Fruit fly (Drosophila melanogaster) whole organism, prepupa: ENCODE measurements around the gene Best4.
A peak's percentile ranks its signal among the peaks of the same experiment; 100 is the strongest.

Source experiments
- Blimp-1 ChIP-seq: fragments of 200-800 bp; sonication (Bioruptor generic); optimal IDR thresholded peaks from 3 replicates; lab custom pipeline; 2017; ENCODE audit warnings: missing biosample characterization, missing genetic modification characterization, mild to moderate bottlenecking, moderate library complexity, missing genetic modification reagents
- CG10631 ChIP-seq: fragments of 200-800 bp; sonication (Bioruptor generic); optimal IDR thresholded peaks from 2 replicates; lab custom pipeline; 2016; ENCODE audit warnings: missing biosample characterization, missing genetic modification characterization
- CG11762 ChIP-seq: fragments of 200-800 bp; sonication (Bioruptor generic); optimal IDR thresholded peaks from 3 replicates; lab custom pipeline; 2016; ENCODE audit warnings: missing biosample characterization, missing genetic modification characterization; ENCODE audit not compliant: insufficient read depth
- CG11902 ChIP-seq: fragments of 200-800 bp; sonication (Bioruptor generic); optimal IDR thresholded peaks from 3 replicates; lab custom pipeline; 2016; ENCODE audit warnings: missing biosample characterization, missing genetic modification characterization
- CG1621 ChIP-seq: fragments of 200-800 bp; sonication (Bioruptor generic); optimal IDR thresholded peaks from 3 replicates; lab custom pipeline; 2018; ENCODE audit warnings: missing biosample characterization, mild to moderate bottlenecking, missing genetic modification characterization
- CG16779 ChIP-seq: fragments of 200-800 bp; sonication (Bioruptor generic); optimal IDR thresholded peaks from 3 replicates; lab custom pipeline; 2017; ENCODE audit warnings: missing biosample characterization, mild to moderate bottlenecking, missing genetic modification characterization
- CG3032 ChIP-seq: fragments of 200-800 bp; optimal IDR thresholded peaks from 2 replicates; lab custom pipeline; 2019; ENCODE audit warnings: missing biosample characterization, mild to moderate bottlenecking, missing genetic modification characterization, moderate library complexity
- CG32006 ChIP-seq: fragments of 200-800 bp; sonication (Bioruptor generic); optimal IDR thresholded peaks from 3 replicates; lab custom pipeline; 2017; ENCODE audit warnings: missing biosample characterization, mild to moderate bottlenecking, missing genetic modification characterization
- CG34406 ChIP-seq: fragments of 200-800 bp; sonication (Bioruptor generic); optimal IDR thresholded peaks from 3 replicates; lab custom pipeline; 2016; ENCODE audit warnings: missing biosample characterization, missing genetic modification characterization
- CG3919 ChIP-seq: fragments of 200-800 bp; sonication (Bioruptor generic); optimal IDR thresholded peaks from 3 replicates; lab custom pipeline; 2016; ENCODE audit warnings: missing biosample characterization, missing genetic modification characterization
- CG4318 ChIP-seq: fragments of 200-800 bp; sonication (Bioruptor generic); optimal IDR thresholded peaks from 3 replicates; lab custom pipeline; 2017; ENCODE audit warnings: missing biosample characterization, mild to moderate bottlenecking, missing genetic modification characterization
- CG6163 ChIP-seq: fragments of 200-800 bp; sonication (Bioruptor generic); IDR thresholded peaks from 3 replicates; pipeline ENCODE4 v1.3.6; 2022; ENCODE audit warnings: missing biosample characterization, missing genetic modification characterization
- CG6276 ChIP-seq: fragments of 200-800 bp; sonication (Bioruptor generic); optimal IDR thresholded peaks from 2 replicates; lab custom pipeline; 2017; ENCODE audit warnings: missing biosample characterization, mild to moderate bottlenecking, missing genetic modification characterization
- CG6792 ChIP-seq: fragments of 200-800 bp; sonication (Bioruptor generic); optimal IDR thresholded peaks from 3 replicates; lab custom pipeline; 2016; ENCODE audit warnings: missing biosample characterization, missing genetic modification characterization
- CG6808 ChIP-seq: fragments of 200-800 bp; sonication (Bioruptor generic); optimal IDR thresholded peaks from 3 replicates; lab custom pipeline; 2017; ENCODE audit warnings: missing biosample characterization, missing genetic modification characterization, mild to moderate bottlenecking, moderate library complexity, missing genetic modification reagents
- CG7368 ChIP-seq: fragments of 200-800 bp; sonication (Bioruptor generic); optimal IDR thresholded peaks from 3 replicates; lab custom pipeline; 2016; ENCODE audit warnings: missing biosample characterization, missing genetic modification characterization
- CG8119 ChIP-seq: fragments of 200-800 bp; sonication (Bioruptor generic); IDR thresholded peaks from 3 replicates; pipeline ENCODE4 v1.3.6; 2022; ENCODE audit warnings: missing biosample characterization, missing genetic modification characterization
- CG8319 ChIP-seq: fragments of 200-800 bp; sonication (Bioruptor generic); optimal IDR thresholded peaks from 3 replicates; lab custom pipeline; 2016; ENCODE audit warnings: missing biosample characterization, missing genetic modification characterization
- Eip75B ChIP-seq: fragments of 200-800 bp; sonication (Bioruptor generic); optimal IDR thresholded peaks from 3 replicates; lab custom pipeline; 2016; ENCODE audit warnings: missing biosample characterization, missing genetic modification characterization
- Eip78C ChIP-seq: fragments of 200-800 bp; sonication (Bioruptor generic); peaks from one replicate; lab custom pipeline; 2016; ENCODE audit warnings: missing biosample characterization, missing genetic modification characterization
- Eip93F ChIP-seq: fragments of 200-800 bp; sonication (Bioruptor generic); optimal IDR thresholded peaks from 2 replicates; lab custom pipeline; 2016; ENCODE audit warnings: missing biosample characterization, mild to moderate bottlenecking, missing genetic modification characterization
- Ets96B ChIP-seq: fragments of 200-800 bp; optimal IDR thresholded peaks from 2 replicates; lab custom pipeline; 2019; ENCODE audit warnings: missing biosample characterization, mild to moderate bottlenecking, missing genetic modification characterization, moderate library complexity
- Gug ChIP-seq: fragments of 200-800 bp; sonication (Bioruptor generic); IDR thresholded peaks from 2 replicates; pipeline ENCODE4 v1.3.6; 2022; ENCODE audit warnings: missing biosample characterization, missing genetic modification characterization
- Hr38 ChIP-seq: sonication (Bioruptor generic); optimal IDR thresholded peaks from 2 replicates; lab custom pipeline; 2016; ENCODE audit warnings: missing biosample characterization, missing genetic modification characterization
- Lpt ChIP-seq: fragments of 200-800 bp; sonication (Bioruptor generic); optimal IDR thresholded peaks from 3 replicates; lab custom pipeline; 2016; ENCODE audit warnings: missing biosample characterization, missing genetic modification characterization
- Met ChIP-seq: fragments of 200-800 bp; sonication (Bioruptor generic); optimal IDR thresholded peaks from 3 replicates; lab custom pipeline; 2016; ENCODE audit warnings: missing biosample characterization, missing genetic modification characterization
- OdsH ChIP-seq: fragments of 200-800 bp; sonication (Bioruptor generic); optimal IDR thresholded peaks from 3 replicates; lab custom pipeline; 2016; ENCODE audit warnings: missing biosample characterization, missing genetic modification characterization
- Sox102F ChIP-seq: fragments of 200-800 bp; sonication (Bioruptor generic); optimal IDR thresholded peaks from 2 replicates; lab custom pipeline; 2016; ENCODE audit warnings: missing biosample characterization, mild to moderate bottlenecking, missing genetic modification characterization
- Sox14 ChIP-seq: fragments of 200-800 bp; sonication (Bioruptor generic); optimal IDR thresholded peaks from 3 replicates; lab custom pipeline; 2016; ENCODE audit warnings: missing biosample characterization, missing genetic modification characterization
- Sox15 ChIP-seq: fragments of 200-800 bp; sonication (Bioruptor generic); optimal IDR thresholded peaks from 3 replicates; lab custom pipeline; 2016; ENCODE audit warnings: missing biosample characterization, missing genetic modification characterization
- achi ChIP-seq: fragments of 200-800 bp; sonication (Bioruptor generic); optimal IDR thresholded peaks from 3 replicates; lab custom pipeline; 2016; ENCODE audit warnings: missing biosample characterization, missing genetic modification characterization
- acj6 ChIP-seq: fragments of 200-800 bp; sonication (Bioruptor generic); optimal IDR thresholded peaks from 3 replicates; lab custom pipeline; 2016; ENCODE audit warnings: missing biosample characterization, missing genetic modification characterization
- cyc ChIP-seq: fragments of 200-800 bp; sonication (Bioruptor generic); optimal IDR thresholded peaks from 3 replicates; lab custom pipeline; 2016; ENCODE audit warnings: missing biosample characterization, missing genetic modification characterization
- dac ChIP-seq: fragments of 200-800 bp; sonication (Bioruptor generic); optimal IDR thresholded peaks from 2 replicates; lab custom pipeline; 2017; ENCODE audit warnings: missing biosample characterization, mild to moderate bottlenecking, missing genetic modification characterization
- eg ChIP-seq: fragments of 200-800 bp; sonication (Bioruptor generic); IDR thresholded peaks from 3 replicates; pipeline ENCODE4 v1.3.6; 2022; ENCODE audit warnings: missing biosample characterization, missing genetic modification characterization
- esn ChIP-seq: fragments of 200-800 bp; sonication (Bioruptor generic); optimal IDR thresholded peaks from 2 replicates; lab custom pipeline; 2016; ENCODE audit warnings: missing biosample characterization, mild to moderate bottlenecking, missing genetic modification characterization, moderate library complexity
- fd59A ChIP-seq: fragments of 200-800 bp; sonication (Bioruptor generic); optimal IDR thresholded peaks from 2 replicates; lab custom pipeline; 2017; ENCODE audit warnings: missing biosample characterization, mild to moderate bottlenecking, missing genetic modification characterization, missing genetic modification reagents
- fd85E ChIP-seq: fragments of 200-800 bp; sonication (Bioruptor generic); optimal IDR thresholded peaks from 3 replicates; lab custom pipeline; 2016; ENCODE audit warnings: missing biosample characterization, missing genetic modification characterization
- lz ChIP-seq: fragments of 200-800 bp; sonication (Bioruptor generic); optimal IDR thresholded peaks from 3 replicates; lab custom pipeline; 2016; ENCODE audit warnings: missing biosample characterization, missing genetic modification characterization
- salr ChIP-seq, 2 experiments: fragments of 200-800 bp; sonication (Bioruptor generic); optimal IDR thresholded peaks; 3 replicates each; lab custom pipeline; 2016 to 2018; ENCODE audit warnings: missing biosample characterization in 2 of 2, missing genetic modification characterization in 2 of 2, mild to moderate bottlenecking in 1 of 2
- spab ChIP-seq: fragments of 200-800 bp; sonication (Bioruptor generic); optimal IDR thresholded peaks from 2 replicates; lab custom pipeline; 2017; ENCODE audit warnings: missing biosample characterization, mild to moderate bottlenecking, missing genetic modification characterization, missing genetic modification reagents
- svp ChIP-seq: fragments of 200-800 bp; sonication (Bioruptor generic); peaks from one replicate; lab custom pipeline; 2016; ENCODE audit warnings: missing biosample characterization, missing genetic modification characterization
- vri ChIP-seq: fragments of 200-800 bp; sonication (Bioruptor generic); optimal IDR thresholded peaks from 3 replicates; lab custom pipeline; 2016; ENCODE audit warnings: missing biosample characterization, mild to moderate bottlenecking, missing genetic modification characterization

Gene Best4

DNA sequence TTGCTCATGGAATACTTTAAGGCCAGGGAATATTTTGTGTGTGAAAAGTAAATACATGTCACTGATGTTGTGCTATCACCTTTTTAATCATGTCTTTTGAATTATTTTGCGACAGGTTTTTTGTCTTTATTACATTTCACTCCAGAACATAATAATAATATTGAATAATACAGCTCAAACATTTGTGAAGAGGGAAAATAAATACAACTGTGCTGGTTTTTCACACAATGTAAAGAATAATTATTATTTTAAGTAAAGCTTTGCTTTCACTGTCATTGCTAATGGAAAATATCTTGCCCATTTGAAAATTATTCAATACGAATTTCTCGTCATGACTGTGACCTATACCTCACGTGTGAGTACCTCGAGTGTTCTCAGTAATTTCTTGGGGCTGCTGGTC is at the start of gene Best4:
Best4 (plus strand) TSS at position 301 of the 400 bp plus-strand sequence.
- no peak for TF ChIP-seq vri (GFP tag; lab: Kevin White, UChicago)
- no peak for TF ChIP-seq CG10631
- no peak for TF ChIP-seq CG6163 (GFP tag; lab: Robert Waterston, UW)
- TF ChIP-seq Sox15 (GFP tag; lab: Kevin White, UChicago), result no peak
- TF ChIP-seq Eip78C (GFP tag; lab: Kevin White, UChicago), result no peak
- TF ChIP-seq salr (GFP tag; optimal IDR thresholded peaks at IDR 0.05; lab: Kevin White, UChicago), result no peak
- TF ChIP-seq lz (GFP tag; lab: Kevin White, UChicago), result no peak
- TF ChIP-seq CG11902 (GFP tag; lab: Kevin White, UChicago), result no peak
- no peak for TF ChIP-seq Eip75B (GFP tag; lab: Kevin White, UChicago)
- TF ChIP-seq Gug (GFP tag; lab: Robert Waterston, UW), result no peak
- TF ChIP-seq CG34406 (GFP tag; lab: Kevin White, UChicago), result no peak
- no peak for TF ChIP-seq CG4318
- no peak for TF ChIP-seq spab (GFP tag; lab: Kevin White, UChicago)
- TF ChIP-seq dac, result no peak
- no peak for TF ChIP-seq CG1621 (tag; lab: Kevin White, UChicago)

DNA sequence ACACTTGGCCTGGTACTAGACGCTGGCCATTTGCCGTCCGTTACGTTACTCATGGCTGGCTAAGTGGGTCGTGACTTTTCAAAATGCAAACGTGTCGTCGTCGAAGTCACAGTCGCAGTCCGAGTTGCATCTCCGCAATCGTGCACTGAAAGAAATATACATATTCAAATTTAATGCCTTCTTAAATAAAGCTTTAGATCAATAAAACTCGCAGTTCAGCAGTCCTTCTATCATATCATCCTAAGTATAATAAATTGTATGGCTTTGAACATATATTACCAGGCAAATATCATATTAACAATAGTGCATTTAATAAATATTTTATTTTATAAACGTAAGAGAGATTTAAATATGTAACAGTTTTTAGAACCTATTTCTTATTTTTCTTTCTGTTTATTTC is 49.0 kb upstream of the Best4 start:
- TF ChIP-seq eg, result 0 out of 3 replicates have a peak, but pooled peaks have one; percentile 19
- TF ChIP-seq Ets96B (tag; lab: Kevin White, UChicago), result no peak
- TF ChIP-seq Blimp-1 (GFP tag; lab: Kevin White, UChicago), result no peak
- peak; percentile 32 for TF ChIP-seq svp
- peak; percentile 11 for TF ChIP-seq OdsH (GFP tag; lab: Kevin White, UChicago)
- no peak for TF ChIP-seq CG1621 (tag; lab: Kevin White, UChicago)
- no peak for TF ChIP-seq Met
- TF ChIP-seq CG32006 (GFP tag; lab: Kevin White, UChicago), result peak; percentile 55
- TF ChIP-seq Hr38 (GFP tag; lab: Kevin White, UChicago), result no peak
- TF ChIP-seq CG8319 (GFP tag; lab: Kevin White, UChicago), result no peak
- peak; percentile 68 for TF ChIP-seq Eip78C (GFP tag; lab: Kevin White, UChicago)
- TF ChIP-seq vri (GFP tag; lab: Kevin White, UChicago), result no peak

DNA sequence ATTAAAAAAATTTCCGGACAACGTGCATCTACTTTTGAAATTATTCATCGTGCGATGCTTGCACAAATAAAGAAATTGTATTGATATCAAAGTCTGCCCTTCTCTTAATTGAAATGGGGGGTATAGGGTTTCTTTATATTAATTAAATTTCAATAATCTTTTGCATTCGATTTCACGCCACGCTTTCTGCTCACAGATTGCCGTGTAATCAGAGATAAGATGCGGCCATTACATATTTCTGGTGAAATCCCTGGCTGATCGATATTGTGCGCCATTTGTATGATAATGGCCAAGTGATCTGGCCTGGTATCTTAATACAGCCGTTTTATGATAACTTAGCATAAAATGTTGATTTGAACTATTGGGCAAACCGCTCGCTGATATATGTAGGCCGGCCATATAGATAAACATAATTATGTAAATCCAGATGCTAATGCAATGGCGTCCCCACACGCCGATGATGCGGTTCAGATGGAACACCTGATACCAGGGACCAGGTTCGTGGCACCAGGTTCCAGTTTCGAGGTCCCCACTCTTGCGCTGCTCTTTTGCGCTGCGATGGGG is 46.9 kb upstream of the Best4 start:
- TF ChIP-seq Lpt (GFP tag; lab: Kevin White, UChicago) (no peak), Met (no peak), svp (peak; percentile 70)

DNA sequence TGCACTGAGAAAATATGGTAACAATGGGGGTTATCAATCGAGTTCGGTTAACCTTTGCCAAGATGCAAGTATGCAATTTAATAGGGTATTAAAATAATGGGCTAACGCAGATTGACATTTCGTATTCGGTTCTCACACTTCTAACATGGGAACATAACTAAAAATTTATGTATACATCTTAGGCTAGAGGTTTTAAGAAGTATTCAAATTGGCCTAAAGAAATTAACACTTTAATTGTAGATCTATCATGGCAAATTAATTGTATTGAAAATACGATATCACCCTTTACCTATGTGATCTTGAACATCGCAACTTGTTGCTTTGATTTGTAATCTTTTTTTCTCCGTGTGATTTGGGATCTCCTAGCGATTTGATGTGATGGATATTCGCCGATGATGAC is 46.2 kb upstream of the Best4 start:
- TF ChIP-seq Sox14 (GFP tag; lab: Kevin White, UChicago) (no peak), salr (GFP tag; optimal IDR thresholded peaks at IDR 0.05; lab: Kevin White, UChicago) (peak in 1 of 2 experiments; percentile 30), lz (GFP tag; lab: Kevin White, UChicago) (no peak), Eip93F (GFP tag; lab: Kevin White, UChicago) (no peak), CG8119 (GFP tag; lab: Robert Waterston, UW) (0 out of 3 replicates have a peak, but pooled peaks have one; percentile 36), CG6808 (GFP tag; lab: Kevin White, UChicago) (no peak), CG1621 (tag; lab: Kevin White, UChicago) (no peak), CG3919 (GFP tag; lab: Kevin White, UChicago) (peak; percentile 51), CG10631 (peak; percentile 4), CG6792 (GFP tag; lab: Kevin White, UChicago) (peak; percentile 3), fd85E (GFP tag; lab: Kevin White, UChicago) (no peak), OdsH (GFP tag; lab: Kevin White, UChicago) (peak; percentile 35), Met (no peak), esn (GFP tag; lab: Kevin White, UChicago) (no peak), CG6276 (peak; percentile 74), Sox102F (GFP tag; lab: Kevin White, UChicago) (no peak), Eip75B (GFP tag; lab: Kevin White, UChicago) (peak; percentile 26), Lpt (GFP tag; lab: Kevin White, UChicago) (peak; percentile 60), fd59A (GFP tag; lab: Kevin White, UChicago) (no peak), cyc (no peak), CG16779 (tag; lab: Kevin White, UChicago) (no peak), dac (peak; percentile 75), acj6 (GFP tag; lab: Kevin White, UChicago) (peak; percentile 14), CG4318 (peak; percentile 71), CG11762 (peak; percentile 46), CG7368 (GFP tag; lab: Kevin White, UChicago) (peak; percentile 20), svp (peak; percentile 51), CG3032 (no peak), achi (GFP tag; lab: Kevin White, UChicago) (peak; percentile 27), spab (GFP tag; lab: Kevin White, UChicago) (no peak), Hr38 (GFP tag; lab: Kevin White, UChicago) (no peak), CG32006 (GFP tag; lab: Kevin White, UChicago) (peak; percentile 87)
